Fruit fly (Drosophila melanogaster) whole organism, embryonic: ENCODE data around the gene CG7987.

Source experiments
- Bgb ChIP-seq: fragments of 200-800 bp; sonication (Bioruptor generic); IDR thresholded peaks from 2 replicates; pipeline ENCODE4 v1.3.6; 2022; ENCODE audit warnings: missing biosample characterization, missing genetic modification characterization; ENCODE audit not compliant: partially characterized antibody
- CG11093 ChIP-seq: fragments of 200-800 bp; sonication (Bioruptor generic); IDR thresholded peaks from 3 replicates; pipeline ENCODE4 v1.3.6; 2022; ENCODE audit warnings: missing biosample characterization, missing genetic modification characterization
- CG13123 ChIP-seq: fragments of 200-800 bp; sonication (Bioruptor generic); optimal IDR thresholded peaks from 2 replicates; lab custom pipeline; 2016; ENCODE audit warnings: missing biosample characterization, missing genetic modification characterization
- CG17186 ChIP-seq: fragments of 200-800 bp; sonication (Bioruptor generic); optimal IDR thresholded peaks from 3 replicates; lab custom pipeline; 2017; ENCODE audit warnings: missing biosample characterization, missing genetic modification reagents, missing genetic modification characterization
- CG1832 ChIP-seq: fragments of 200-800 bp; sonication (Bioruptor generic); optimal IDR thresholded peaks from 2 replicates; lab custom pipeline; 2017; ENCODE audit warnings: missing biosample characterization, mild to moderate bottlenecking, missing genetic modification characterization, inconsistent platforms
- CG2116 ChIP-seq: fragments of 200-800 bp; sonication (Bioruptor generic); optimal IDR thresholded peaks from 3 replicates; lab custom pipeline; 2018; ENCODE audit warnings: missing biosample characterization, mild to moderate bottlenecking, missing genetic modification characterization
- CG30020 ChIP-seq: fragments of 200-800 bp; optimal IDR thresholded peaks from 2 replicates; lab custom pipeline; 2019; ENCODE audit warnings: missing biosample characterization, mild to moderate bottlenecking, missing genetic modification characterization, moderate library complexity
- CG32772 ChIP-seq: fragments of 200-800 bp; sonication (Bioruptor generic); IDR thresholded peaks from 2 replicates; pipeline ENCODE4 v1.3.6; 2022; ENCODE audit warnings: missing biosample characterization, missing genetic modification characterization
- CG4617 ChIP-seq: fragments of 200-800 bp; sonication (Bioruptor generic); optimal IDR thresholded peaks from 3 replicates; lab custom pipeline; 2016; ENCODE audit warnings: missing biosample characterization, missing genetic modification characterization, borderline replicate concordance
- CG6683 ChIP-seq: fragments of 200-800 bp; sonication (Bioruptor generic); optimal IDR thresholded peaks from 2 replicates; lab custom pipeline; 2017; ENCODE audit warnings: missing biosample characterization, mild to moderate bottlenecking, missing genetic modification characterization, missing genetic modification reagents
- CG6813 ChIP-seq: fragments of 200-800 bp; sonication (Bioruptor generic); optimal IDR thresholded peaks from 2 replicates; lab custom pipeline; 2017; ENCODE audit warnings: missing biosample characterization, missing genetic modification characterization, mild to moderate bottlenecking, moderate library complexity, missing genetic modification reagents
- CG7987 ChIP-seq: fragments of 200-800 bp; sonication (Bioruptor generic); optimal IDR thresholded peaks from 2 replicates; lab custom pipeline; 2018; ENCODE audit warnings: missing biosample characterization, mild to moderate bottlenecking, missing genetic modification characterization, moderate library complexity
- CG8290 ChIP-seq, 3 experiments: fragments of 200-800 bp; sonication (Bioruptor generic); optimal IDR thresholded peaks; 2 replicates each; lab custom pipeline; 2016 to 2019; ENCODE audit warnings: missing biosample characterization in 3 of 3, missing genetic modification characterization in 3 of 3, mild to moderate bottlenecking in 2 of 3, moderate library complexity in 1 of 3
- CG8944 ChIP-seq: fragments of 200-800 bp; sonication (Bioruptor generic); optimal IDR thresholded peaks from 3 replicates; lab custom pipeline; 2016; ENCODE audit warnings: missing biosample characterization, missing genetic modification characterization
- CG9215 ChIP-seq: fragments of 200-800 bp; sonication (Bioruptor generic); IDR thresholded peaks from 2 replicates; pipeline ENCODE4 v1.3.6; 2022; ENCODE audit warnings: missing biosample characterization, missing genetic modification characterization
- CG9437 ChIP-seq: fragments of 200-800 bp; sonication (Bioruptor generic); optimal IDR thresholded peaks from 2 replicates; lab custom pipeline; 2018; ENCODE audit warnings: missing biosample characterization, mild to moderate bottlenecking, missing genetic modification characterization
- CoRest ChIP-seq: fragments of 200-800 bp; sonication (Bioruptor generic); optimal IDR thresholded peaks from 3 replicates; lab custom pipeline; 2018; ENCODE audit warnings: missing biosample characterization, mild to moderate bottlenecking, missing genetic modification characterization, moderate library complexity
- CrebB ChIP-seq: fragments of 200-800 bp; sonication (Bioruptor generic); optimal IDR thresholded peaks from 3 replicates; lab custom pipeline; 2018; ENCODE audit warnings: missing biosample characterization, mild to moderate bottlenecking, missing genetic modification characterization
- Dad ChIP-seq: fragments of 200-800 bp; sonication (Bioruptor generic); optimal IDR thresholded peaks from 3 replicates; lab custom pipeline; 2016; ENCODE audit warnings: missing biosample characterization, missing genetic modification characterization
- Dek ChIP-seq: fragments of 200-800 bp; sonication (Bioruptor generic); optimal IDR thresholded peaks from 3 replicates; lab custom pipeline; 2019; ENCODE audit warnings: missing biosample characterization, mild to moderate bottlenecking, missing genetic modification characterization, moderate library complexity
- Eip74EF ChIP-seq, 2 experiments: fragments of 200-800 bp in 1 of 2; fragments of >200 bp in 1 of 2; sonication (Bioruptor generic) in 1 of 2; optimal IDR thresholded peaks; 2 replicates each; lab custom pipeline; 2017 to 2019; ENCODE audit warnings: missing biosample characterization in 2 of 2, missing genetic modification characterization in 2 of 2, mild to moderate bottlenecking in 1 of 2, moderate library complexity in 1 of 2
- H15 ChIP-seq: fragments of 200-800 bp; sonication (Bioruptor generic); IDR thresholded peaks from 3 replicates; pipeline ENCODE4 v1.3.6; 2022; ENCODE audit warnings: missing biosample characterization, missing genetic modification characterization
- HLH3B ChIP-seq: fragments of 200-800 bp; sonication (Bioruptor generic); IDR thresholded peaks from 2 replicates; pipeline ENCODE4 v1.3.6; 2022; ENCODE audit warnings: missing biosample characterization, missing genetic modification characterization
- Jarid2 ChIP-seq: fragments of 200-800 bp; sonication (Bioruptor generic); optimal IDR thresholded peaks from 3 replicates; lab custom pipeline; 2017; ENCODE audit warnings: mild to moderate bottlenecking, missing biosample characterization, missing genetic modification reagents, missing genetic modification characterization
- NfI ChIP-seq: fragments of 200-800 bp; sonication (Bioruptor generic); optimal IDR thresholded peaks from 3 replicates; lab custom pipeline; 2018; ENCODE audit warnings: missing biosample characterization, mild to moderate bottlenecking, missing genetic modification characterization, moderate library complexity
- Oli ChIP-seq: fragments of 200-800 bp; sonication (Bioruptor generic); optimal IDR thresholded peaks from 2 replicates; lab custom pipeline; 2018; ENCODE audit warnings: missing biosample characterization, mild to moderate bottlenecking, missing genetic modification characterization, moderate library complexity
- Xrp1 ChIP-seq: fragments of 200-800 bp; sonication (Bioruptor generic); IDR thresholded peaks from 2 replicates; pipeline ENCODE4 v1.3.6; 2022; ENCODE audit warnings: missing biosample characterization, missing genetic modification characterization
- caup ChIP-seq: fragments of 200-800 bp; sonication (Bioruptor generic); optimal IDR thresholded peaks from 3 replicates; lab custom pipeline; 2017; ENCODE audit warnings: missing biosample characterization, mild to moderate bottlenecking, missing genetic modification characterization, moderate library complexity; ENCODE audit not compliant: severe bottlenecking
- chif ChIP-seq, 2 experiments: fragments of 200-800 bp; sonication (Bioruptor generic); optimal IDR thresholded peaks; 3 replicates each; lab custom pipeline; 2016; ENCODE audit warnings: missing biosample characterization in 2 of 2, missing genetic modification characterization in 2 of 2
- chm ChIP-seq: fragments of 200-800 bp; sonication (Bioruptor generic); IDR thresholded peaks from 2 replicates; pipeline ENCODE4 v1.3.6; 2022; ENCODE audit warnings: missing biosample characterization, missing genetic modification characterization
- crc ChIP-seq: fragments of 200-800 bp; sonication (Bioruptor generic); optimal IDR thresholded peaks from 2 replicates; lab custom pipeline; 2016; ENCODE audit warnings: missing biosample characterization, missing genetic modification characterization
- dm ChIP-seq: fragments of 200-800 bp; sonication (Bioruptor generic); optimal IDR thresholded peaks from 3 replicates; lab custom pipeline; 2016; ENCODE audit warnings: missing biosample characterization, missing genetic modification characterization
- dmrt11E ChIP-seq: fragments of 200-800 bp; sonication (Bioruptor generic); optimal IDR thresholded peaks from 3 replicates; lab custom pipeline; 2018; ENCODE audit warnings: missing biosample characterization, mild to moderate bottlenecking, missing genetic modification characterization, moderate library complexity
- dpn ChIP-seq, 2 experiments: fragments of 200-800 bp; sonication (Bioruptor generic); optimal IDR thresholded peaks; 3 replicates each; lab custom pipeline; 2016; ENCODE audit warnings: missing biosample characterization in 2 of 2, missing genetic modification characterization in 2 of 2
- en ChIP-seq: fragments of 200-800 bp; sonication (Bioruptor generic); optimal IDR thresholded peaks from 2 replicates; lab custom pipeline; 2016; ENCODE audit warnings: missing biosample characterization, missing genetic modification characterization
- ewg ChIP-seq: fragments of 200-800 bp; sonication (Bioruptor generic); optimal IDR thresholded peaks from 3 replicates; lab custom pipeline; 2017; ENCODE audit warnings: mild to moderate bottlenecking, missing biosample characterization, missing genetic modification reagents, missing genetic modification characterization
- gcm ChIP-seq: fragments of 200-800 bp; sonication (Bioruptor generic); optimal IDR thresholded peaks from 2 replicates; lab custom pipeline; 2019; ENCODE audit warnings: missing biosample characterization, mild to moderate bottlenecking, missing genetic modification characterization, moderate library complexity
- her ChIP-seq: fragments of 200-800 bp; sonication (Bioruptor generic); optimal IDR thresholded peaks from 2 replicates; lab custom pipeline; 2016; ENCODE audit warnings: missing biosample characterization, missing genetic modification characterization
- lab ChIP-seq: fragments of 200-800 bp; sonication (Bioruptor generic); optimal IDR thresholded peaks from 3 replicates; lab custom pipeline; 2017; ENCODE audit warnings: missing biosample characterization, missing genetic modification characterization, mild to moderate bottlenecking, moderate library complexity, missing genetic modification reagents
- lbe ChIP-seq: fragments of 200-800 bp; sonication (Bioruptor generic); optimal IDR thresholded peaks from 2 replicates; lab custom pipeline; 2016; ENCODE audit warnings: missing biosample characterization, mild to moderate bottlenecking, missing genetic modification characterization
- lola ChIP-seq, 3 experiments: fragments of >200 bp in 2 of 3; fragments of 200-800 bp in 1 of 3; sonication (Bioruptor generic) in 1 of 3; optimal IDR thresholded peaks; 2 replicates each; lab custom pipeline; 2017 to 2019; ENCODE audit warnings: missing biosample characterization in 3 of 3, missing genetic modification characterization in 3 of 3, mild to moderate bottlenecking in 1 of 3, moderate library complexity in 1 of 3
- prd ChIP-seq, 3 experiments: fragments of >200 bp in 2 of 3; fragments of 200-800 bp in 1 of 3; sonication (Bioruptor generic) in 1 of 3; optimal IDR thresholded peaks in 2 of 3; IDR thresholded peaks in 1 of 3; 2 replicates in 2 of 3; 3 replicates in 1 of 3; pipeline versions ENCODE4 v1.3.6 to Lab custom; 2017 to 2022; ENCODE audit warnings: missing biosample characterization in 1 of 3, missing genetic modification characterization in 1 of 3
- row ChIP-seq: fragments of 200-800 bp; sonication (Bioruptor generic); IDR thresholded peaks from 3 replicates; pipeline ENCODE4 v1.3.6; 2022; ENCODE audit warnings: missing biosample characterization, missing genetic modification characterization
- sens ChIP-seq: fragments of 200-800 bp; sonication (Bioruptor generic); peaks from one replicate; lab custom pipeline; 2016; ENCODE audit warnings: missing biosample characterization, missing genetic modification characterization
- stc ChIP-seq: fragments of 200-800 bp; sonication (Bioruptor generic); IDR thresholded peaks from 2 replicates; pipeline ENCODE4 v1.3.6; 2022; ENCODE audit warnings: missing biosample characterization, missing genetic modification characterization
- toy ChIP-seq: fragments of 200-800 bp; sonication (Bioruptor generic); IDR thresholded peaks from 2 replicates; pipeline ENCODE4 v1.3.6; 2022; ENCODE audit warnings: missing biosample characterization, missing genetic modification characterization

Gene CG7987

dm6 chr3R:14590753-14591535, 15.3 kb upstream of the CG7987 start (continued):
- peak; percentile 96 for TF ChIP-seq gcm (GFP tag; lab: Kevin White, UChicago)
- TF ChIP-seq prd (optimal IDR thresholded peaks at IDR 0.05; lab: Kevin White, UChicago) = no peak
- peak; percentile 90 for TF ChIP-seq prd (GFP tag; IDR thresholded peaks at IDR 0.05; lab: Robert Waterston, UW)
- peak; percentile 74 for TF ChIP-seq CG6813 (GFP tag; lab: Kevin White, UChicago)
- TF ChIP-seq dpn (GFP tag; optimal IDR thresholded peaks at IDR 0.05; lab: Kevin White, UChicago) = peak in 1 of 2 experiments; percentile 81
- no peak for TF ChIP-seq toy
- peak; percentile 82 for TF ChIP-seq CG9437 (GFP tag; lab: Kevin White, UChicago)
- TF ChIP-seq CG13123 (GFP tag; lab: Kevin White, UChicago) = peak; percentile 70
- TF ChIP-seq CG11093 = peak; percentile 67; the same call in 2 of the 3 replicates
- no peak for TF ChIP-seq lbe (GFP tag; lab: Kevin White, UChicago)
- peak in 1 of 2 experiments; percentile 64 for TF ChIP-seq chif (GFP tag; optimal IDR thresholded peaks at IDR 0.05; lab: Kevin White, UChicago)
- TF ChIP-seq CG7987 (GFP tag; lab: Kevin White, UChicago) = no peak
- TF ChIP-seq sens (GFP tag; lab: Kevin White, UChicago) = peak; percentile 93
- peak; percentile 53 for TF ChIP-seq NfI
- TF ChIP-seq chm (GFP tag; lab: Robert Waterston, UW) = peak; percentile 21; the same call in 1 of the 2 replicates
- TF ChIP-seq CG8290 (GFP tag; optimal IDR thresholded peaks at IDR 0.05; lab: Kevin White, UChicago) = peak; percentile 77
- TF ChIP-seq CG8290 (tag; optimal IDR thresholded peaks at IDR 0.05; lab: Kevin White, UChicago) = peak in 1 of 2 experiments; percentile 77
- peak; percentile 76 for TF ChIP-seq stc
- TF ChIP-seq dmrt11E (tag; lab: Kevin White, UChicago) = peak; percentile 99
- TF ChIP-seq row (GFP tag; lab: Robert Waterston, UW) = peak; percentile 82
- peak; percentile 24 for TF ChIP-seq CG17186
- no peak for TF ChIP-seq en (GFP tag; lab: Kevin White, UChicago)
- TF ChIP-seq Eip74EF (GFP tag; optimal IDR thresholded peaks at IDR 0.05; lab: Kevin White, UChicago) = peak in 1 of 2 experiments; percentile 73
- TF ChIP-seq CG8944 (GFP tag; lab: Kevin White, UChicago) = no peak
- TF ChIP-seq CG1832 = peak; percentile 67
- TF ChIP-seq CG6683 (GFP tag; lab: Kevin White, UChicago) = no peak
- TF ChIP-seq CoRest (tag; lab: Kevin White, UChicago) = peak; percentile 94
- TF ChIP-seq crc (GFP tag; lab: Kevin White, UChicago) = no peak
- TF ChIP-seq CG30020 (tag; lab: Kevin White, UChicago) = peak; percentile 73
- peak; percentile 72; the same call in 1 of the 2 replicates for TF ChIP-seq HLH3B (GFP tag; lab: Robert Waterston, UW)
- TF ChIP-seq H15 (GFP tag; lab: Robert Waterston, UW) = 0 out of 3 replicates have a peak, but pooled peaks have one; percentile 45
- peak; percentile 60 for TF ChIP-seq CG32772
- TF ChIP-seq Bgb (GFP tag; lab: Robert Waterston, UW) = no peak
- peak; percentile 62 for TF ChIP-seq CG2116
- TF ChIP-seq CrebB (tag; lab: Kevin White, UChicago) = peak; percentile 39
- TF ChIP-seq CG4617 = peak; percentile 47
- TF ChIP-seq ewg (GFP tag; lab: Kevin White, UChicago) = peak; percentile 74
- TF ChIP-seq Oli (tag; lab: Kevin White, UChicago) = peak; percentile 90
- peak; percentile 19 for TF ChIP-seq Dek
- no peak for TF ChIP-seq dm (GFP tag; lab: Kevin White, UChicago)
- peak; percentile 93 for TF ChIP-seq Xrp1 (GFP tag; lab: Robert Waterston, UW)
- peak; percentile 67 for TF ChIP-seq lab (GFP tag; lab: Kevin White, UChicago)
- TF ChIP-seq Dad (GFP tag; lab: Kevin White, UChicago) = no peak
- no peak for TF ChIP-seq her (GFP tag; lab: Kevin White, UChicago)
- peak; percentile 59 for TF ChIP-seq CG9215 (GFP tag; lab: Robert Waterston, UW)
- peak; percentile 47 for TF ChIP-seq Jarid2 (GFP tag; lab: Kevin White, UChicago)
- TF ChIP-seq caup (GFP tag; lab: Kevin White, UChicago) = peak; percentile 26
- TF ChIP-seq lola (GFP tag; optimal IDR thresholded peaks at IDR 0.05; lab: Kevin White, UChicago) = peak in 1 of 3 experiments; percentile 99
